Fruit fly (Drosophila melanogaster): ENCODE measurements around the gene cav.

The cav gene

dm6 chr3R:24230423-24231205, 9.7 kb downstream of the cav start, which contains the start of gene mask (continued):
- TF ChIP-seq CG16779 (tag; optimal IDR thresholded peaks at IDR 0.05) (no peak), CG11902 (GFP tag; optimal IDR thresholded peaks at IDR 0.05) (peak; percentile 48), Hr4 (GFP tag; optimal IDR thresholded peaks at IDR 0.05) (no peak), fd59A (GFP tag; optimal IDR thresholded peaks at IDR 0.05) (peak; percentile 42), Smox (GFP tag; optimal IDR thresholded peaks at IDR 0.05) (no peak), CG9139 (GFP tag; optimal IDR thresholded peaks at IDR 0.05) (peak; percentile 76), dac (GFP tag; optimal IDR thresholded peaks at IDR 0.05) (peak; percentile 33), CG6163 (GFP tag; IDR thresholded peaks at IDR 0.05) (peak; percentile 70), CG32006 (GFP tag; optimal IDR thresholded peaks at IDR 0.05) (no peak), acj6 (GFP tag; optimal IDR thresholded peaks at IDR 0.05) (peak; percentile 71), Lpt (GFP tag; optimal IDR thresholded peaks at IDR 0.05) (no peak), Blimp-1 (GFP tag; optimal IDR thresholded peaks at IDR 0.05) (peak; percentile 54), topi (GFP tag; optimal IDR thresholded peaks at IDR 0.05) (peak; percentile 77), OdsH (GFP tag; optimal IDR thresholded peaks at IDR 0.05) (peak; percentile 72), CG6792 (GFP tag; optimal IDR thresholded peaks at IDR 0.05) (peak; percentile 43), eg (GFP tag; IDR thresholded peaks at IDR 0.05) (peak; percentile 67; the same call in 2 of the 3 replicates), CG31627 (GFP tag; optimal IDR thresholded peaks at IDR 0.05) (peak; percentile 76), CG7368 (GFP tag; optimal IDR thresholded peaks at IDR 0.05) (peak; percentile 51), CG11294 (GFP tag; IDR thresholded peaks at IDR 0.05) (no peak), CG6808 (GFP tag; optimal IDR thresholded peaks at IDR 0.05) (peak; percentile 25), CG6854 (GFP tag; optimal IDR thresholded peaks at IDR 0.05) (peak; percentile 88)

DNA sequence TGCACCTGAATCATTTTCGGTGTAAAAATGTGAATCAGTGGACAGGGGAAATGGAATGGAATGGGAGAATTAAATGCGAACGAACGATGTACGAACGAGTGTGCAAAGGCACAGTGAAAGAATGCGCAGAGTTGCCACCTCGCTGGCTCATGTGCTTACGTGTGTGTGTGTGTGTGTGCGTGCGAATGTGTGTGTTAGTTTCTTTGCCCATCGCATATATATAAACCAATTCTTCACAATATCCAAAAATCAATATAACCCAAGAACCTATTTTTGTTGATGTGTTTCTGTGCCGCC, 10.3 kb downstream of the cav start:
- TF ChIP-seq Lpt (GFP tag; optimal IDR thresholded peaks at IDR 0.05), result no peak
- TF ChIP-seq lz (GFP tag; optimal IDR thresholded peaks at IDR 0.05), result no peak
- TF ChIP-seq cyc (GFP tag; optimal IDR thresholded peaks at IDR 0.05), result no peak
- no peak for TF ChIP-seq CG6276 (GFP tag; optimal IDR thresholded peaks at IDR 0.05)
- TF ChIP-seq OdsH (GFP tag; optimal IDR thresholded peaks at IDR 0.05), result no peak
- no peak for TF ChIP-seq CG10669 (GFP tag; optimal IDR thresholded peaks at IDR 0.05)
- TF ChIP-seq CG6792 (GFP tag; optimal IDR thresholded peaks at IDR 0.05), result no peak
- TF ChIP-seq fkh (GFP tag; optimal IDR thresholded peaks at IDR 0.05), result peak; percentile 2
- TF ChIP-seq CG6163 (GFP tag; IDR thresholded peaks at IDR 0.05), result peak; percentile 81
- TF ChIP-seq Blimp-1 (GFP tag; optimal IDR thresholded peaks at IDR 0.05), result no peak
- TF ChIP-seq CG3919 (GFP tag; optimal IDR thresholded peaks at IDR 0.05), result no peak
- TF ChIP-seq dac (GFP tag; optimal IDR thresholded peaks at IDR 0.05), result no peak
- TF ChIP-seq CG6808 (GFP tag; optimal IDR thresholded peaks at IDR 0.05), result no peak
- TF ChIP-seq CG6854 (GFP tag; optimal IDR thresholded peaks at IDR 0.05), result no peak
- TF ChIP-seq acj6 (GFP tag; optimal IDR thresholded peaks at IDR 0.05), result no peak
- TF ChIP-seq svp (GFP tag), result no peak
- no peak for TF ChIP-seq CG7368 (GFP tag; optimal IDR thresholded peaks at IDR 0.05)
- peak; percentile 48 for TF ChIP-seq Eip78C (GFP tag)
- TF ChIP-seq Sox14 (GFP tag; optimal IDR thresholded peaks at IDR 0.05), result no peak
- TF ChIP-seq CG31627 (GFP tag; optimal IDR thresholded peaks at IDR 0.05), result no peak
- TF ChIP-seq net (GFP tag; optimal IDR thresholded peaks at IDR 0.05), result no peak
- TF ChIP-seq CG1621 (tag; optimal IDR thresholded peaks at IDR 0.05), result no peak
- TF ChIP-seq Sox15 (GFP tag; optimal IDR thresholded peaks at IDR 0.05), result no peak

DNA sequence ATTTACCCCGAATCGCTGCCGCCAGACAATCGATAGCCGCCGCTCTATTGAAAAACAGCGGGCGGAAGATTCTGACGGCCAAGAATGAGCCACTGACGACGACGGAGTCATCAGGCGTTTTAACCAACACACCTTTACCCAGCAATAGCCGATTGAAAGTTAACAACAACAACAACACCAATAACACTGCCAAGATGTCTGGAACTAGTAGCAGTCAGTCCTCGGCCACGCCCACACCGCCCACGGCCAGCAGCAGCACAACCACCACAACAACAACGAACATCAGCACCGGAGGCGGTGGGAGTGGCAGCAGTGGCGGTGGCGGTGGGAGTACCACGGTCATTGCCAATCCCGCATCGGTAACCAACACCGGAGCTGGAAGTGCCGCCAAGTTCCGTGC, 11.0 kb downstream of the cav start:
- TF ChIP-seq CG4318 (GFP tag; optimal IDR thresholded peaks at IDR 0.05), result no peak
- TF ChIP-seq Sox14 (GFP tag; optimal IDR thresholded peaks at IDR 0.05), result no peak
- no peak for TF ChIP-seq eg (GFP tag; IDR thresholded peaks at IDR 0.05)
- no peak for TF ChIP-seq CG6792 (GFP tag; optimal IDR thresholded peaks at IDR 0.05)
- TF ChIP-seq topi (GFP tag; optimal IDR thresholded peaks at IDR 0.05), result no peak
- no peak for TF ChIP-seq CG6808 (GFP tag; optimal IDR thresholded peaks at IDR 0.05)
- no peak for TF ChIP-seq CG11294 (GFP tag; IDR thresholded peaks at IDR 0.05)
- TF ChIP-seq vri (GFP tag; optimal IDR thresholded peaks at IDR 0.05), result no peak
- no peak for TF ChIP-seq CG6276 (GFP tag; optimal IDR thresholded peaks at IDR 0.05)
- TF ChIP-seq CG32006 (GFP tag; optimal IDR thresholded peaks at IDR 0.05), result no peak
- no peak for TF ChIP-seq CG8632 (GFP tag; optimal IDR thresholded peaks at IDR 0.05)
- no peak for TF ChIP-seq OdsH (GFP tag; optimal IDR thresholded peaks at IDR 0.05)
- no peak for TF ChIP-seq CG8119 (GFP tag; IDR thresholded peaks at IDR 0.05)
- no peak for TF ChIP-seq CG10631 (GFP tag; optimal IDR thresholded peaks at IDR 0.05)
- TF ChIP-seq Ets21C (GFP tag; optimal IDR thresholded peaks at IDR 0.05), result no peak
- no peak for TF ChIP-seq CG31627 (GFP tag; optimal IDR thresholded peaks at IDR 0.05)
- no peak for TF ChIP-seq Lpt (GFP tag; optimal IDR thresholded peaks at IDR 0.05)
- TF ChIP-seq CG1621 (tag; optimal IDR thresholded peaks at IDR 0.05), result no peak
- no peak for TF ChIP-seq Hr39 (GFP tag; optimal IDR thresholded peaks at IDR 0.05)
- no peak for TF ChIP-seq fd85E (GFP tag; optimal IDR thresholded peaks at IDR 0.05)

Measured in whole organism, prepupa.